Fruit fly (Drosophila melanogaster) S2 (cell line): ENCODE results near the gene Mec2.

Source experiments
- CG8478 ChIP-seq: fragments of >200 bp; optimal IDR thresholded peaks from 2 replicates; lab custom pipeline; 2018
- CTCF ChIP-seq, 2 experiments: fragments of >200 bp; optimal IDR thresholded peaks; 2 replicates each; lab custom pipeline; 2018

The Mec2 gene

DNA sequence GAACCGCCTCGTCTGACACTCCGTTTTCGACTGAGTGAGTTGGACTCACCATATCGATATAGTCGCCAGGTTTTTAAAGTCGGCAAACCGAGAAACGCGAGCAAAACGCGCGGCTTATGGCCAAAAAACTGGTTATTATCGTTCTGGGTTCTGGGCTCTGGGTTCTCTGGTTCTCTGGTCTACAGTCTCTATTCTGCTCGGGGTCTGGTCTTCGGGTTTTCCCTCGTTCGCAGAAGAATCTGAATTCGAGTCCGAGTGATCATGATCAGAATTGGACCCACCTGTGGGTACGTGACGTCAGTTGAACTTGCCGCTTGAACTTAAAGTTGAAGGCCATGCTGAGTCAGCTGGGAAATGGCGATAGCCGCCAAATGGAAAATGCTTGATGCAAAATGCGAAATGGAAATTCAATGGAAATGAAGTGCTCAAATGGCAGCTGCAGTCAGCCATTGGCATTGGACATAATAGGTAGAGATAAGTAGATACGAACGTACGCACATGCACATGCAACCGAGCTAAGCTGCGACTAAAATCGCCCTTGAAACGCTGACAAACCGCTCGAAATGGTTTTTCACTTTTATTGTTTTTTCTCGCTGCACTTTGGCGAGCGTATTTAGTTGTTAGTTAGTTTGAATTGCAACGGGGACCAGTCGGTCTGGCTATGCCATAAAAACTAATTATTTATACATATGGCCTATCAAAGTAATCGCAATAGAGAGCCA lies 12.8 kb upstream of the Mec2 start, which contains the start of gene CG33939:
TSS of gene CG33939 (minus strand) at position 51 of the 722 bp plus-strand sequence.
- TF ChIP-seq CTCF (optimal IDR thresholded peaks at IDR 0.05; lab: Kevin White, UChicago) (no peak), CG8478 (lab: Kevin White, UChicago) (no peak)

dm6 chrX:19179696-19180255 lies 8.1 kb upstream of the Mec2 start, which contains the start of the genes CG7556 and CG7453:
CG7556 (minus strand) TSS chrX:19179830.
CG7453 (plus strand) TSS chrX:19180173.
- TF ChIP-seq CG8478 (lab: Kevin White, UChicago): no peak
- no peak for TF ChIP-seq CTCF (optimal IDR thresholded peaks at IDR 0.05; lab: Kevin White, UChicago)

DNA sequence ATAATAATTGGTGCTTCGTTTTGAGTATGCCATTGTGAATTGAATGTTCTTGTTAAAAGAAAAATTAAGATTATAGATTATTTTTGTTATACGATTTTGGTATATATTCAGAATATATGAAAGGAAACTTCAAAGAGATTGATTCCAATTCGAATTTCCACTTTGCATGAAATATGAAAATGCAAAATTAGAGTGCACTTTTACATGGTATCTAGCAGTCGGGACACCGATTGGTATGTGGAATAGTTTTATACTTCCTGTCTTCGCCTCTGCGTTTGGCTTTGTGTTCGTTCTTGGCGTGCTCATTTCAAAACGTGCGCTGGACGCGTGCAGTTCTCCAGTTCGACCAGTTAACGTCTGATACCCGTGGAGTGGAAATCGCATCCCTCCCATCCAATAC lies 4.7 kb upstream of the Mec2 start, which contains the start of gene CG33253:
TSS of gene CG33253 (plus strand) at position 301 of the 400 bp plus-strand sequence.
- no peak for TF ChIP-seq CG8478 (lab: Kevin White, UChicago)
- no peak for TF ChIP-seq CTCF (optimal IDR thresholded peaks at IDR 0.05; lab: Kevin White, UChicago)

- peak in 1 of 2 experiments; percentile 49 for TF ChIP-seq CTCF (optimal IDR thresholded peaks at IDR 0.05; lab: Kevin White, UChicago)
- TF ChIP-seq CG8478 (lab: Kevin White, UChicago): no peak
These were observed 2.1 kb downstream of the Mec2 start, which contains the start of gene HP1D3csd for dm6 chrX:19189903-19190302. HP1D3csd (plus strand) TSS chrX:19190214.

DNA sequence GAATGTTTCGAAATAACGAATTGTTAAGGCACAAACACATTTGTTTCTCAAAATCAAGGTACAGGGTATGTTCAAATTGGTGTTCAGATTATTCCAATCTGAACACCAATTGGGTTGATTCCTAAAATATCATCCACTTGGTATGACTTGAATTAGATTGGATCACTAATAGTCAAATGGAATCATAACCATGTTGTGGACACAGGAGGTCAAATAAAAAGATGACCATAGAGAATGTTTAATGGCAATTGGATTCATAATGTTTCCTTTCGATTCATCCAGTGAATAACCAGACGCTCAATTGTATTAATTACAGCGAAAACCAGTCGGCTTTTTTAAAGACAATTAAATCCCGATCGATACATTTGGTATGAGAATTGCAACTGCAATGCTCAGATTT lies 3.2 kb downstream of the Mec2 start:
- no peak for TF ChIP-seq CG8478 (lab: Kevin White, UChicago)
- no peak for TF ChIP-seq CTCF (optimal IDR thresholded peaks at IDR 0.05; lab: Kevin White, UChicago)

DNA sequence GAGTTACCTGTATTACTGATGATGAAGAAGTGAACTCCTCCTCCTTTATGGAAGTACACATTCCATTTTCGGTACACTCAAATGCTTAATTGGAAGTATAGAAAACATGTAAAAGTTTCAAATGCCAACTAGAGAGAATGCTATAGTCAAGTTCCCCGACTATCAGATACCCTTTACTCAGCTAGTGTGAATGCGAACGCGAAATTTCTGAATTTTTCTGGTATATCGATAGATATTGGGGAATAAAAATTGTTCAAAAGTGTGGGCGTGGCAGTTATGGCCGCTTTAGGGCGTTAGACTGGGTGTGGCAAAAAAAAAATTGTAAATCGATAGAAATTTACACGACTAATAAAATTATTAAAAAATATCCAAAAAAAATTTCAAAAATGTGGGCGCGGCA lies 3.8 kb downstream of the Mec2 start:
- no peak for TF ChIP-seq CG8478 (lab: Kevin White, UChicago)
- TF ChIP-seq CTCF (optimal IDR thresholded peaks at IDR 0.05; lab: Kevin White, UChicago): no peak

DNA sequence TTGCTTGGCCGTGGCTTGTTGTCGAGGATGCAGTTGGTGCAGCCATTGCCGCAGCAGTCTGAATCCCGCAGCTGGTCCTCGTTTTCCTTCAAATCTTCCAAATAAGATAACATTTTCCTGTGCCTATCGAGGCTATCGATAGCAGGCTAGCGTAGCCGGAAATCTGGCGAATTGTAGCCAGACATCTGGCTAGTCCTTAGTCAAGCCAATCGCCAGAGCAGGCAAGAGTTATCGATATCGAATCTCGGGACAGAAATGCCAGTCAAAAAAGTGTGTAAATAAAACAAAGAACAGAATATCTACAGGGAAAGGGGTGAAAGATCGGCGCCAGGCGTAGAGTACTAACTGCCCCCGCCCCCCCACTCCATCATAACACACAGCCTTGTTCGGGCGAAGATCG lies 5.5 kb downstream of the Mec2 start, which contains the start of the genes CG7914 and CG14194:
TSS of gene CG7914 (minus strand) at position 113 of the 400 bp plus-strand sequence.
TSS of gene CG14194 (plus strand) at position 220 of the 400 bp plus-strand sequence.
- TF ChIP-seq CTCF (optimal IDR thresholded peaks at IDR 0.05; lab: Kevin White, UChicago) (peak in 1 of 2 experiments; percentile 4), CG8478 (lab: Kevin White, UChicago) (no peak)

- no peak for TF ChIP-seq CG8478 (lab: Kevin White, UChicago)
- TF ChIP-seq CTCF (optimal IDR thresholded peaks at IDR 0.05; lab: Kevin White, UChicago): no peak
These were observed 13.8 kb downstream of the Mec2 start, which contains the start of gene CG7990 for dm6 chrX:19201630-19202029. CG7990 (minus strand) TSS chrX:19201979.

dm6 chrX:19208014-19208413 lies 20.2 kb downstream of the Mec2 start, which contains the start of gene Ulp1:
Ulp1 (minus strand) TSS chrX:19208187.
- TF ChIP-seq CG8478 (lab: Kevin White, UChicago) (no peak), CTCF (optimal IDR thresholded peaks at IDR 0.05; lab: Kevin White, UChicago) (peak; percentile 58 to 67)

DNA sequence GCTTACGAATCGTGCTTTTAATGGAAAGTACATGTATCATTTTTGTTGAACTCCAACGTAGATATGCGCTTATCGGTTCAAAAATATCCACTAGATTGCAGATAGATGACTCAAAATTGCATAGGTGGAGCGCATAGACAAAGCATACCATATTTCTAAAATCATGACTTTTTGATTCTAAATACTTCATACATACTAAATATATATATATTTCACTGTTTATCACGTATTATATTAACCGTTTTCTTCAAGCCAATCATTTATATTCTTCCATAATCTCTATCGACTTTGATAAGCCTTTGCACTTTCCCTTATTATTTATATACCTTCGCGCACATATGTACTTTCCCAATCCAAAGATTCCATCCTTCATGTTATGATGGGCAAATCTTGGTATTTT lies 24.1 kb downstream of the Mec2 start, which contains the start of gene CG14195:
TSS of gene CG14195 (minus strand) at position 101 of the 400 bp plus-strand sequence.
- TF ChIP-seq CG8478 (lab: Kevin White, UChicago): no peak
- TF ChIP-seq CTCF (optimal IDR thresholded peaks at IDR 0.05; lab: Kevin White, UChicago): no peak

- no peak for TF ChIP-seq CG8478 (lab: Kevin White, UChicago)
- no peak for TF ChIP-seq CTCF (optimal IDR thresholded peaks at IDR 0.05; lab: Kevin White, UChicago)
These were observed 25.1 kb downstream of the Mec2 start, which contains the start of gene Mur18B for dm6 chrX:19212954-19213353. Mur18B (plus strand) TSS chrX:19213254.

dm6 chrX:19215215-19215614 lies 27.4 kb downstream of the Mec2 start, which contains the start of gene Muc18B:
Muc18B (plus strand) TSS chrX:19215515.
- TF ChIP-seq CG8478 (lab: Kevin White, UChicago): no peak

DNA sequence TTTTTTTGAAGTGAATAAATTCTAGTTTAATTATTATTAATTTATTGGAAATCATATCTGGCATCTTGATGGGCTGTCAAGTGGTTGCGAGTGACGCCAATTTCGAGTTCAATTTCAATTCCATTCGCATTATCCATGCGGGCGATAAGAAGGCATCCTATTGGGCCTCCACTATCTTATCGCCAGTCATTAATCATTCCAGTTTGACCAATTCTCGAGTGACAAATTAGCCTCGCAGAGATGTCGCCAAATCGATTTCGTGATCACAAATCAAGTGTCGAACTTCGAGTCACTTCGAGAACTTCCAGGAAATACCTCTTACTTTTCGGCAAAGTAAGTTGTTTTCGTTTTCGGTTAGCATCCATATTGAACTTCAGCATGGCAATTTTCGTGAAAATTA lies 28.8 kb downstream of the Mec2 start:
- TF ChIP-seq CTCF (optimal IDR thresholded peaks at IDR 0.05; lab: Kevin White, UChicago) (no peak), CG8478 (lab: Kevin White, UChicago) (no peak)

- TF ChIP-seq CTCF (optimal IDR thresholded peaks at IDR 0.05; lab: Kevin White, UChicago): no peak
- no peak for TF ChIP-seq CG8478 (lab: Kevin White, UChicago)
These were observed 32.6 kb downstream of the Mec2 start, which contains the start of gene CG7884 for dm6 chrX:19220415-19220814. CG7884 (plus strand) TSS chrX:19220622.
